Worm (Caenorhabditis elegans) whole organism, mixed stage, embryonic: ENCODE measurements around the gene AC7.3.

ENCODE experiments used
- M03D4.4 ChIP-seq: sonication (generic microtip); optimal IDR thresholded peaks from 2 replicates; lab custom pipeline; 2017; ENCODE audit warnings: mild to moderate bottlenecking, missing genetic modification characterization, missing compliant biosample characterization
- bed-3 ChIP-seq: fragments of 200-800 bp; sonication (Bioruptor generic); optimal IDR thresholded peaks from 3 replicates; lab custom pipeline; 2018; ENCODE audit warnings: mild to moderate bottlenecking, missing genetic modification characterization, moderate library complexity, missing compliant biosample characterization
- blmp-1 ChIP-seq: fragments of 150-350 bp; optimal IDR thresholded peaks from 2 replicates; lab custom pipeline; 2014; ENCODE audit warnings: missing biosample characterization, missing genetic modification characterization
- ceh-39 ChIP-seq: fragments of 150-350 bp; optimal IDR thresholded peaks from 2 replicates; lab custom pipeline; 2014; ENCODE audit warnings: missing biosample characterization, missing genetic modification characterization
- ceh-43 ChIP-seq: fragments of 200-800 bp; sonication (Bioruptor generic); optimal IDR thresholded peaks from 2 replicates; lab custom pipeline; 2018; ENCODE audit warnings: mild to moderate bottlenecking, missing genetic modification characterization, moderate library complexity, missing compliant biosample characterization
- ceh-83 ChIP-seq: fragments of 200-800 bp; sonication (Bioruptor generic); optimal IDR thresholded peaks from 2 replicates; lab custom pipeline; 2018; ENCODE audit warnings: mild to moderate bottlenecking, missing genetic modification characterization, missing compliant biosample characterization
- ces-1 ChIP-seq: fragments of 150-350 bp; optimal IDR thresholded peaks from 2 replicates; lab custom pipeline; 2014; ENCODE audit warnings: missing biosample characterization, missing genetic modification reagents, missing genetic modification characterization
- cnd-1 ChIP-seq: fragments of 200-800 bp; sonication (Bioruptor generic); optimal IDR thresholded peaks from 2 replicates; lab custom pipeline; 2018; ENCODE audit warnings: mild to moderate bottlenecking, missing genetic modification characterization, missing compliant biosample characterization
- drap-1 ChIP-seq: fragments of 200-800 bp; sonication (Bioruptor generic); optimal IDR thresholded peaks from 3 replicates; lab custom pipeline; 2018; ENCODE audit warnings: mild to moderate bottlenecking, missing genetic modification characterization, missing compliant biosample characterization
- elt-3 ChIP-seq: fragments of 150-350 bp; optimal IDR thresholded peaks from 2 replicates; lab custom pipeline; 2014; ENCODE audit warnings: missing biosample characterization, missing genetic modification characterization
- flh-1 ChIP-seq: fragments of 200-800 bp; sonication (Bioruptor generic); optimal IDR thresholded peaks from 2 replicates; lab custom pipeline; 2018; ENCODE audit warnings: mild to moderate bottlenecking, missing genetic modification characterization, moderate library complexity, missing compliant biosample characterization
- ham-2 ChIP-seq: fragments of 200-800 bp; sonication (Bioruptor generic); optimal IDR thresholded peaks from 2 replicates; lab custom pipeline; 2018; ENCODE audit warnings: mild to moderate bottlenecking, missing genetic modification characterization, missing compliant biosample characterization
- hlh-1 ChIP-seq: fragments of 150-350 bp; optimal IDR thresholded peaks from 2 replicates; lab custom pipeline; 2014; ENCODE audit warnings: missing biosample characterization, missing genetic modification reagents, missing genetic modification characterization
- lin-13 ChIP-seq: fragments of 150-350 bp; optimal IDR thresholded peaks from 2 replicates; lab custom pipeline; 2014; ENCODE audit warnings: missing biosample characterization, missing genetic modification characterization
- lin-32 ChIP-seq: fragments of 200-800 bp; sonication (Bioruptor generic); optimal IDR thresholded peaks from 2 replicates; lab custom pipeline; 2018; ENCODE audit warnings: mild to moderate bottlenecking, missing genetic modification characterization, missing compliant biosample characterization
- lsy-2 ChIP-seq: fragments of 150-350 bp; optimal IDR thresholded peaks from 2 replicates; lab custom pipeline; 2014; ENCODE audit warnings: missing biosample characterization, missing genetic modification characterization
- mab-5 ChIP-seq: fragments of 150-350 bp; optimal IDR thresholded peaks from 2 replicates; lab custom pipeline; 2014; ENCODE audit warnings: missing biosample characterization, missing genetic modification characterization
- mep-1 ChIP-seq: fragments of 150-350 bp; optimal IDR thresholded peaks from 2 replicates; lab custom pipeline; 2017; ENCODE audit warnings: missing biosample characterization, missing genetic modification reagents, missing genetic modification characterization, inconsistent platforms
- mls-2 ChIP-seq: sonication (generic microtip); optimal IDR thresholded peaks from 2 replicates; lab custom pipeline; 2016; ENCODE audit warnings: mild to moderate bottlenecking, missing genetic modification characterization, moderate library complexity, missing compliant biosample characterization
- nhr-2 ChIP-seq: fragments of 150-350 bp; optimal IDR thresholded peaks from 2 replicates; lab custom pipeline; 2014; ENCODE audit warnings: missing biosample characterization, missing genetic modification characterization
- nhr-28 ChIP-seq: fragments of 150-350 bp; optimal IDR thresholded peaks from 2 replicates; lab custom pipeline; 2014; ENCODE audit warnings: missing biosample characterization, missing genetic modification characterization
- nhr-76 ChIP-seq: sonication (generic microtip); optimal IDR thresholded peaks from 2 replicates; lab custom pipeline; 2017; ENCODE audit warnings: missing biosample characterization, missing genetic modification characterization
- pha-4 ChIP-seq: fragments of 150-350 bp; optimal IDR thresholded peaks from 2 replicates; lab custom pipeline; 2018; ENCODE audit warnings: missing biosample characterization, missing genetic modification reagents, missing genetic modification characterization
- sem-2 ChIP-seq: fragments of 200-800 bp; sonication (Bioruptor generic); optimal IDR thresholded peaks from 2 replicates; lab custom pipeline; 2018; ENCODE audit warnings: mild to moderate bottlenecking, missing genetic modification characterization, missing compliant biosample characterization
- snpc-4 ChIP-seq: fragments of 150-350 bp; optimal IDR thresholded peaks from 2 replicates; lab custom pipeline; 2014; ENCODE audit warnings: missing biosample characterization, missing genetic modification characterization
- sptf-1 ChIP-seq: sonication (generic microtip); optimal IDR thresholded peaks from 2 replicates; lab custom pipeline; 2017; ENCODE audit warnings: mild to moderate bottlenecking, missing genetic modification characterization, moderate library complexity, missing compliant biosample characterization
- tbx-8 ChIP-seq: fragments of 200-800 bp; sonication (Bioruptor generic); optimal IDR thresholded peaks from 2 replicates; lab custom pipeline; 2018; ENCODE audit warnings: mild to moderate bottlenecking, missing genetic modification characterization, moderate library complexity, missing compliant biosample characterization
- unc-39 ChIP-seq: fragments of 150-350 bp; optimal IDR thresholded peaks from 2 replicates; lab custom pipeline; 2014; ENCODE audit warnings: missing biosample characterization, missing genetic modification characterization
- unc-62 ChIP-seq: fragments of 150-350 bp; optimal IDR thresholded peaks from 2 replicates; lab custom pipeline; 2014; ENCODE audit warnings: missing biosample characterization, missing genetic modification reagents, missing genetic modification characterization
- zip-8 ChIP-seq: fragments of 150-350 bp; optimal IDR thresholded peaks from 2 replicates; lab custom pipeline; 2014; ENCODE audit warnings: missing biosample characterization, missing genetic modification characterization
- ztf-11 ChIP-seq: fragments of 150-350 bp; optimal IDR thresholded peaks from 2 replicates; lab custom pipeline; 2014; ENCODE audit warnings: missing biosample characterization, missing genetic modification characterization

AC7.3 gene

ce11 chrIV:5089795-5090528 is 21.7 kb upstream of the AC7.3 start:
- TF ChIP-seq lsy-2 (tag; lab: Kevin White, UChicago): peak; percentile 76
- TF ChIP-seq ces-1: peak; percentile 12
- TF ChIP-seq, all 35 proteins: peak for 2; not testable (repeated sequence) for 33

- TF ChIP-seq flh-1 (GFP tag; lab: Kevin White, UChicago): no peak
- peak; percentile 59 for TF ChIP-seq ceh-39 (tag; lab: Kevin White, UChicago)
- TF ChIP-seq ztf-11 (tag; lab: Kevin White, UChicago): peak; percentile 27
- no peak for TF ChIP-seq sem-2 (GFP tag; lab: Kevin White, UChicago)
- no peak for TF ChIP-seq nhr-28 (tag; lab: Kevin White, UChicago)
- TF ChIP-seq sptf-1 (tag; lab: Kevin White, UChicago): no peak
- TF ChIP-seq lsy-2 (tag; lab: Kevin White, UChicago): peak; percentile 97
- no peak for TF ChIP-seq ham-2
- no peak for TF ChIP-seq ceh-83 (GFP tag; lab: Kevin White, UChicago)
- TF ChIP-seq ces-1: peak; percentile 92
- TF ChIP-seq pha-4: peak; percentile 1
- TF ChIP-seq ceh-43: peak; percentile 52
- no peak for TF ChIP-seq bed-3 (GFP tag; lab: Kevin White, UChicago)
- no peak for TF ChIP-seq zip-8
- TF ChIP-seq lin-32 (GFP tag; lab: Kevin White, UChicago): no peak
- no peak for TF ChIP-seq unc-62 (GFP tag; lab: Kevin White, UChicago)
- TF ChIP-seq blmp-1 (tag; lab: Kevin White, UChicago): no peak
- no peak for TF ChIP-seq hlh-1 (tag; lab: Kevin White, UChicago)
These were observed 20.4 kb upstream of the AC7.3 start, which contains the start of the genes snpn-1 and C02B10.4 for ce11 chrIV:5090993-5091793. snpn-1 (minus strand) TSS chrIV:5091043. C02B10.4 (plus strand) TSS chrIV:5091586.

DNA sequence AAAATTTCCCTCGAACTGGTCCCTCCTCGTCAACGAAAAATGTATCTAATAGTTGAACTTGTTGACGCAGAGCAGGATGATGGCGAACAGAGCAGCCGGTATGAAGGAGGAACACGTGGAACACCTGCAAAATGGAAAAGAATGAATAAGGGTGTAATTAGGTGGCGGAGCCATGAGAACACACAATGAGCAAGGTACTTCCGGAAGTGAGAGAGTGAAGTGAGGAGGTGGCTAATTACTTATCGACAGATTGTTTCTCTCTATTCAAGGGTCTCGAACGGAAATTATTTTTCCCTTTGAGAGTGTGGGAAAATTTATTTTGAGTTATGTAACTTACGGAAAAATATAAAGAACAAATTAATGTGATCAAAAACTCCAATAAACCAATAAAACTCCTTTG is 18.2 kb upstream of the AC7.3 start:
- TF ChIP-seq snpc-4 (tag; lab: Kevin White, UChicago): no peak
- TF ChIP-seq ceh-39 (tag; lab: Kevin White, UChicago): no peak
- no peak for TF ChIP-seq unc-62 (GFP tag; lab: Kevin White, UChicago)
- TF ChIP-seq mls-2 (tag; lab: Kevin White, UChicago): peak; percentile 45
- no peak for TF ChIP-seq nhr-28 (tag; lab: Kevin White, UChicago)
- TF ChIP-seq ceh-43: peak; percentile 55
- TF ChIP-seq tbx-8 (GFP tag; lab: Kevin White, UChicago): no peak
- peak; percentile 37 for TF ChIP-seq sptf-1 (tag; lab: Kevin White, UChicago)
- TF ChIP-seq lin-13: no peak
- peak; percentile 30 for TF ChIP-seq lin-32 (GFP tag; lab: Kevin White, UChicago)
- TF ChIP-seq nhr-2: no peak
- no peak for TF ChIP-seq flh-1 (GFP tag; lab: Kevin White, UChicago)
- TF ChIP-seq ztf-11 (tag; lab: Kevin White, UChicago): no peak
- no peak for TF ChIP-seq elt-3 (tag; lab: Kevin White, UChicago)
- TF ChIP-seq blmp-1 (tag; lab: Kevin White, UChicago): no peak
- no peak for TF ChIP-seq zip-8
- no peak for TF ChIP-seq hlh-1 (tag; lab: Kevin White, UChicago)
- no peak for TF ChIP-seq nhr-76
- TF ChIP-seq drap-1: no peak
- TF ChIP-seq mab-5: no peak

ce11 chrIV:5100145-5100544 is 11.5 kb upstream of the AC7.3 start:
- TF ChIP-seq zip-8 (no peak), ceh-39 (tag; lab: Kevin White, UChicago) (no peak), lin-13 (no peak), blmp-1 (tag; lab: Kevin White, UChicago) (no peak), unc-62 (GFP tag; lab: Kevin White, UChicago) (no peak), unc-39 (tag; lab: Kevin White, UChicago) (no peak), ceh-83 (GFP tag; lab: Kevin White, UChicago) (no peak), ces-1 (peak; percentile 48), M03D4.4 (tag; lab: Kevin White, UChicago) (peak; percentile 6), ceh-43 (no peak), elt-3 (tag; lab: Kevin White, UChicago) (no peak), mep-1 (no peak), lin-32 (GFP tag; lab: Kevin White, UChicago) (no peak), pha-4 (no peak), ztf-11 (tag; lab: Kevin White, UChicago) (no peak), cnd-1 (tag; lab: Kevin White, UChicago) (no peak)
